Worm (Caenorhabditis elegans) whole organism, L4 larva: ENCODE results near the gene ndab-1.

Experiments used
- F26F4.8 ChIP-seq: fragments of 200-800 bp; sonication (Bioruptor generic); conservative IDR thresholded peaks from 2 replicates; pipeline ENCODE4 v1.3.6; 2022; ENCODE audit warnings: missing genetic modification characterization, missing compliant biosample characterization
- F37D6.2 ChIP-seq: sonication (generic microtip); optimal IDR thresholded peaks from 2 replicates; lab custom pipeline; 2016; ENCODE audit warnings: mild to moderate bottlenecking, missing genetic modification characterization, missing compliant biosample characterization
- F49E8.2 ChIP-seq: sonication (generic microtip); optimal IDR thresholded peaks from 2 replicates; lab custom pipeline; 2016; ENCODE audit warnings: missing compliant biosample characterization, mild to moderate bottlenecking, missing genetic modification characterization, borderline replicate concordance
- T26A8.4 ChIP-seq: fragments of 200-800 bp; sonication (Bioruptor generic); IDR thresholded peaks from 2 replicates; pipeline ENCODE4 v1.3.6; 2022; ENCODE audit warnings: missing genetic modification characterization, missing compliant biosample characterization
- Y105C5A.15 ChIP-seq: fragments of 200-800 bp; sonication (Bioruptor generic); IDR thresholded peaks from 2 replicates; pipeline ENCODE4 v1.3.6; 2022; ENCODE audit warnings: missing genetic modification characterization, missing compliant biosample characterization
- Y48G9A.11 ChIP-seq: fragments of 200-800 bp; sonication (Bioruptor generic); IDR thresholded peaks from 2 replicates; pipeline ENCODE4 v1.3.6; 2022; ENCODE audit warnings: missing genetic modification reagents, missing genetic modification characterization, missing compliant biosample characterization
- Y75B8A.6 ChIP-seq: fragments of 200-800 bp; sonication (Bioruptor generic); IDR thresholded peaks from 2 replicates; pipeline ENCODE4 v1.3.6; 2022; ENCODE audit warnings: missing genetic modification reagents, missing genetic modification characterization, missing compliant biosample characterization
- ZK546.5 ChIP-seq, 2 experiments: sonication (generic microtip); optimal IDR thresholded peaks; 2 replicates each; lab custom pipeline; 2017; ENCODE audit warnings: missing biosample characterization in 2 of 2, missing genetic modification characterization in 2 of 2
- ces-1 ChIP-seq: fragments of 150-350 bp; sonication (generic microtip); optimal IDR thresholded peaks from 4 replicates; lab custom pipeline; 2014; ENCODE audit warnings: missing biosample characterization, missing genetic modification reagents, missing genetic modification characterization
- cey-2 ChIP-seq: sonication (generic microtip); optimal IDR thresholded peaks from 3 replicates; lab custom pipeline; 2017; ENCODE audit warnings: missing genetic modification characterization, mild to moderate bottlenecking, missing compliant biosample characterization, antibody characterized with exemption, borderline replicate concordance; ENCODE audit not compliant: insufficient read depth
- ctbp-1 ChIP-seq: fragments of 200-800 bp; sonication (Bioruptor generic); IDR thresholded peaks from 2 replicates; pipeline ENCODE4 v1.3.6; 2022; ENCODE audit warnings: missing genetic modification reagents, missing genetic modification characterization, missing compliant biosample characterization
- daf-12 ChIP-seq: fragments of 150-350 bp; optimal IDR thresholded peaks from 2 replicates; lab custom pipeline; 2014; ENCODE audit warnings: missing biosample characterization, missing genetic modification reagents, missing genetic modification characterization
- daf-16 ChIP-seq, 3 experiments: sonication (generic microtip); optimal IDR thresholded peaks; 2 replicates each; lab custom pipeline; 2016 to 2017; ENCODE audit warnings: missing genetic modification characterization in 3 of 3, missing genetic modification reagents in 3 of 3, mild to moderate bottlenecking in 2 of 3, missing compliant biosample characterization in 2 of 3, missing biosample characterization in 1 of 3, moderate library complexity in 1 of 3
- daf-19 ChIP-seq: fragments of 200-800 bp; sonication (Bioruptor generic); conservative IDR thresholded peaks from 2 replicates; pipeline ENCODE4 v1.3.6; 2022; ENCODE audit warnings: missing genetic modification characterization, missing compliant biosample characterization
- dmd-6 ChIP-seq: fragments of 200-800 bp; sonication (Bioruptor generic); IDR thresholded peaks from 2 replicates; pipeline ENCODE4 v1.3.6; 2022; ENCODE audit warnings: missing genetic modification reagents, missing genetic modification characterization, missing compliant biosample characterization
- dve-1 ChIP-seq: sonication (generic microtip); optimal IDR thresholded peaks from 2 replicates; lab custom pipeline; 2017; ENCODE audit warnings: antibody characterized with exemption, mild to moderate bottlenecking, missing genetic modification characterization, missing compliant biosample characterization; ENCODE audit not compliant: insufficient read depth
- egl-27 ChIP-seq: sonication (generic microtip); optimal IDR thresholded peaks from 3 replicates; lab custom pipeline; 2017; ENCODE audit warnings: missing biosample characterization, missing genetic modification reagents, missing genetic modification characterization
- fkh-10 ChIP-seq: fragments of 150-350 bp; optimal IDR thresholded peaks from 2 replicates; lab custom pipeline; 2014; ENCODE audit warnings: missing biosample characterization, missing genetic modification reagents, missing genetic modification characterization
- gei-8 ChIP-seq: fragments of 200-800 bp; sonication (Bioruptor generic); optimal IDR thresholded peaks from 2 replicates; lab custom pipeline; 2018; ENCODE audit warnings: mild to moderate bottlenecking, missing genetic modification characterization, missing compliant biosample characterization
- hlh-11 ChIP-seq: fragments of 200-800 bp; sonication (Bioruptor generic); optimal IDR thresholded peaks from 2 replicates; lab custom pipeline; 2018; ENCODE audit warnings: mild to moderate bottlenecking, missing genetic modification characterization, missing compliant biosample characterization
- jun-1 ChIP-seq: fragments of 150-350 bp; optimal IDR thresholded peaks from 2 replicates; lab custom pipeline; 2014; ENCODE audit warnings: missing biosample characterization, missing genetic modification reagents, missing genetic modification characterization
- lim-7 ChIP-seq: fragments of 200-800 bp; sonication (Bioruptor generic); IDR thresholded peaks from 2 replicates; pipeline ENCODE4 v1.3.6; 2022; ENCODE audit warnings: missing genetic modification characterization, missing compliant biosample characterization
- lin-1 ChIP-seq: fragments of 200-800 bp; sonication (Bioruptor generic); IDR thresholded peaks from 2 replicates; pipeline ENCODE4 v1.3.6; 2022; ENCODE audit warnings: missing genetic modification reagents, missing genetic modification characterization, missing compliant biosample characterization
- lin-13 ChIP-seq: fragments of 150-350 bp; optimal IDR thresholded peaks from 2 replicates; lab custom pipeline; 2014; ENCODE audit warnings: missing biosample characterization, missing genetic modification reagents, missing genetic modification characterization
- lin-29 ChIP-seq: fragments of 200-800 bp; sonication (Bioruptor generic); IDR thresholded peaks from 2 replicates; pipeline ENCODE4 v1.3.6; 2022; ENCODE audit warnings: missing genetic modification reagents, missing genetic modification characterization, missing compliant biosample characterization
- lir-3 ChIP-seq: sonication (generic microtip); optimal IDR thresholded peaks from 2 replicates; lab custom pipeline; 2016; ENCODE audit warnings: mild to moderate bottlenecking, missing genetic modification characterization, missing compliant biosample characterization
- madf-5 ChIP-seq, 2 experiments: fragments of 200-800 bp; sonication (Bioruptor generic); IDR thresholded peaks; 2 replicates each; pipeline ENCODE4 v1.3.6; 2022; ENCODE audit warnings: missing compliant biosample characterization in 2 of 2, missing genetic modification characterization in 2 of 2
- mdl-1 ChIP-seq, 2 experiments: fragments of 150-350 bp in 1 of 2; sonication (generic microtip) in 1 of 2; optimal IDR thresholded peaks; 2 replicates each; lab custom pipeline; 2014 to 2017; ENCODE audit warnings: missing biosample characterization in 2 of 2, missing genetic modification characterization in 2 of 2
- mep-1 ChIP-seq: fragments of 150-350 bp; sonication (generic microtip); optimal IDR thresholded peaks from 3 replicates; lab custom pipeline; 2014; ENCODE audit warnings: missing biosample characterization, missing genetic modification characterization
- mes-2 ChIP-seq: sonication (generic microtip); optimal IDR thresholded peaks from 2 replicates; lab custom pipeline; 2016; ENCODE audit warnings: missing genotype, mild to moderate bottlenecking, missing genetic modification characterization, missing compliant biosample characterization; ENCODE audit not compliant: poor library complexity, severe bottlenecking
- nhr-102 ChIP-seq: sonication (generic microtip); optimal IDR thresholded peaks from 2 replicates; lab custom pipeline; 2016; ENCODE audit warnings: mild to moderate bottlenecking, missing genetic modification characterization, moderate library complexity, missing compliant biosample characterization
- nhr-111 ChIP-seq: fragments of 200-800 bp; sonication (Bioruptor generic); optimal IDR thresholded peaks from 2 replicates; lab custom pipeline; 2018; ENCODE audit warnings: mild to moderate bottlenecking, missing genetic modification characterization, missing compliant biosample characterization
- nhr-28 ChIP-seq: fragments of 150-350 bp; optimal IDR thresholded peaks from 2 replicates; lab custom pipeline; 2014; ENCODE audit warnings: missing biosample characterization, missing genetic modification characterization
- nhr-41 ChIP-seq: fragments of 200-800 bp; sonication (Bioruptor generic); IDR thresholded peaks from 2 replicates; pipeline ENCODE4 v1.3.6; 2022; ENCODE audit warnings: missing genetic modification reagents, missing genetic modification characterization, missing compliant biosample characterization
- nhr-6 ChIP-seq: fragments of 150-350 bp; optimal IDR thresholded peaks from 2 replicates; lab custom pipeline; 2014; ENCODE audit warnings: missing biosample characterization, missing genetic modification characterization
- pha-4 ChIP-seq, 2 experiments: fragments of 150-350 bp in 1 of 2; fragments of 200-800 bp in 1 of 2; sonication (Bioruptor generic) in 1 of 2; IDR thresholded peaks in 1 of 2; optimal IDR thresholded peaks in 1 of 2; 2 replicates each; pipeline versions ENCODE4 v1.3.6 to Lab custom; 2014 to 2022; ENCODE audit warnings: missing genetic modification characterization in 2 of 2, missing genetic modification reagents in 2 of 2, missing biosample characterization in 1 of 2, missing compliant biosample characterization in 1 of 2
- php-3 ChIP-seq: fragments of 200-800 bp; sonication (Bioruptor generic); IDR thresholded peaks from 2 replicates; pipeline ENCODE4 v1.3.6; 2022; ENCODE audit warnings: missing genetic modification reagents, missing genetic modification characterization, missing compliant biosample characterization
- pqm-1 ChIP-seq: sonication (generic microtip); optimal IDR thresholded peaks from 2 replicates; lab custom pipeline; 2017; ENCODE audit warnings: missing biosample characterization, missing genetic modification characterization
- rbr-2 ChIP-seq: sonication (generic microtip); optimal IDR thresholded peaks from 2 replicates; lab custom pipeline; 2016; ENCODE audit warnings: missing genotype, missing genetic modification characterization, missing compliant biosample characterization
- saeg-2 ChIP-seq: fragments of 200-800 bp; sonication (Bioruptor generic); IDR thresholded peaks from 2 replicates; pipeline ENCODE4 v1.3.6; 2022; ENCODE audit warnings: missing genetic modification reagents, missing genetic modification characterization, missing compliant biosample characterization
- set-16 ChIP-seq: fragments of 200-800 bp; sonication (Bioruptor generic); IDR thresholded peaks from 2 replicates; pipeline ENCODE4 v1.3.6; 2022; ENCODE audit warnings: missing genetic modification reagents, missing genetic modification characterization, missing compliant biosample characterization
- skn-1 ChIP-seq: fragments of 150-350 bp; optimal IDR thresholded peaks from 2 replicates; lab custom pipeline; 2014; ENCODE audit warnings: missing biosample characterization, missing genetic modification characterization
- snpc-4 ChIP-seq: fragments of 150-350 bp; optimal IDR thresholded peaks from 2 replicates; lab custom pipeline; 2014; ENCODE audit warnings: missing biosample characterization, missing genetic modification characterization
- unc-62 ChIP-seq, 3 experiments: fragments of 150-350 bp in 1 of 3; sonication (generic microtip); optimal IDR thresholded peaks in 2 of 3; peaks in 1 of 3; 1 replicate in 1 of 3; 2 replicates in 2 of 3; lab custom pipeline; 2014 to 2017; ENCODE audit warnings: missing biosample characterization in 3 of 3, missing genetic modification characterization in 3 of 3, missing genetic modification reagents in 3 of 3, missing genotype in 1 of 3
- vab-7 ChIP-seq: fragments of 200-800 bp; sonication (Bioruptor generic); IDR thresholded peaks from 2 replicates; pipeline ENCODE4 v1.3.6; 2022; ENCODE audit warnings: missing genetic modification reagents, missing genetic modification characterization, missing compliant biosample characterization

ndab-1 gene

DNA sequence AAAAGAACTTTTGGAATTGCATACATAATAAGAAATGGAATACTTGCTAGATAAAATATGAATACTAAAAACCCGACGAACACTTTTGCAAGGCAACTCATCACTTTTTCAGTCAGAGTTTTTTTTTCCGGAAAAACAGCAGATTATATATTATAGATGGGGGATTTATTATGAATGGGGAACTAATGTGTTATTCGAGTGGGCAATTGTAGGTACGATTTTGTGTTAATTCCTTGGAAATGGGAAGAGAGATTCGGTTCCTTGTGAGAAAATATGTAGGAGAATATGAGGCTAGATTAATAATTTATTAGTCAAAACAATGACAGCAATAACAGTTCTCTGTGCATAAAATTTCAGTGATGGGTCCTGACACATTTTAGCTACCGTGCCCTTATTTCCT lies 24.2 kb downstream of the ndab-1 start, which contains the start of gene faah-5:
TSS of gene faah-5 (minus strand) at position 101 of the 400 bp plus-strand sequence.
- TF ChIP-seq jun-1: no peak
- no peak for TF ChIP-seq saeg-2 (GFP tag; lab: Robert Waterston, UW)
- TF ChIP-seq cey-2: no peak
- TF ChIP-seq daf-12 (tag; lab: Kevin White, UChicago): no peak
- TF ChIP-seq lin-29: no peak

DNA sequence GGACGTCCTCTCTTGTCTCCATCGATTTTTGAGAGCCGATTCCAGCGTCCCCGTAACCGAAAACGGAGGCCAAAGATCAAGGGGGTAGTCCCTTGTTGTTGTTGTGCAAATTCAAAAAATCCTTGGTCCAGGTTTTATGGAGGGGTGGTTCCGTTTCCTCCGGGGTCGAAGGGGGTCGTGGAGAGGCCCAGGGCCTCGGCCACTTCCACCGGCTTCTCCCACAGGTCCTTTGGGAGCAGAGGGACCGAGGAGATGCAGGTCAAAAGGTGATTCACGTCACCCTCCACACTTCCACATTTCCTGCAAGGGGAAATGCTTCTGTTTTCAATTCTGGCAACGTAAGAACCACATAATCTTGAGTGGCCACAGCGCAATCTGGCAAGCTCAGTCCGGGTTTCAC lies 31.8 kb downstream of the ndab-1 start, which contains the start of gene fbxb-22:
TSS of gene fbxb-22 (minus strand) at position 61 of the 400 bp plus-strand sequence.
- peak; percentile 81 for TF ChIP-seq set-16 (GFP tag; lab: Robert Waterston, UW)

DNA sequence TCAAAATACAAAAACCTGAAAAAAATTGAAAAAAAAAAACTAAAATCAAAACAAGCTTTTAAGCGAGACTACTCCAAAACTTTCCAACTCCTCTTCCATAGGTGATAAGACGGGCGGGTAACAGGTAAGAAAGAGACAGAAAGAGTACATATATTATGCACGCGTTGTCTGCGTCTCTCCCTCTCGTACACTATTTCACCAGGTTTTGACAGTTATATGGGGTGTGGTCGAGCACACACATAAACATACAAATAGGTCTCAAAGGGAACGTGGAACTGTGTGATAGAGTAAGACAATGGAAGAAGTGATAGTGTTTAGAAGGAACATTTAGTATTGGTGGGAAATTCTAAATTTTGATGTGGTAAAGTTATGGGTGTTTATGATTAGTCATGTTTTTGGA lies 34.0 kb downstream of the ndab-1 start:
- TF ChIP-seq mep-1 (tag; lab: Kevin White, UChicago) (no peak), dve-1 (tag; lab: Kevin White, UChicago) (peak; percentile 85), egl-27 (tag; lab: Kevin White, UChicago) (no peak), dmd-6 (GFP tag; lab: Robert Waterston, UW) (peak; percentile 63), lin-1 (no peak), F49E8.2 (tag; lab: Kevin White, UChicago) (no peak), Y75B8A.6 (no peak), nhr-6 (tag; lab: Kevin White, UChicago) (no peak), F26F4.8 (no peak), snpc-4 (tag; lab: Kevin White, UChicago) (no peak), mes-2 (tag; lab: Kevin White, UChicago) (peak; percentile 11), nhr-28 (tag; lab: Kevin White, UChicago) (peak; percentile 83), php-3 (GFP tag; lab: Robert Waterston, UW) (peak; percentile 82), Y48G9A.11 (no peak), nhr-41 (0 out of 2 replicates have a peak, but pooled peaks have one; percentile 9), daf-19 (no peak), fkh-10 (GFP tag; lab: Kevin White, UChicago) (no peak), pqm-1 (tag; lab: Kevin White, UChicago) (peak; percentile 90), mdl-1 (tag; optimal IDR thresholded peaks at IDR 0.05; lab: Kevin White, UChicago) (no peak), skn-1 (no peak), cey-2 (no peak), T26A8.4 (GFP tag; lab: Robert Waterston, UW) (no peak), nhr-102 (tag; lab: Kevin White, UChicago) (no peak), hlh-11 (tag; lab: Kevin White, UChicago) (peak; percentile 76), saeg-2 (GFP tag; lab: Robert Waterston, UW) (no peak), lim-7 (GFP tag; lab: Robert Waterston, UW) (no peak), unc-62 (GFP tag; optimal IDR thresholded peaks at IDR 0.05 in 1 of 2; lab: Kevin White, UChicago) (peak in 1 of 2 experiments; percentile 41), unc-62 (tag; optimal IDR thresholded peaks at IDR 0.05; lab: Kevin White, UChicago) (no peak), daf-16 (GFP tag; optimal IDR thresholded peaks at IDR 0.05; lab: Kevin White, UChicago) (no peak), daf-16 (tag; optimal IDR thresholded peaks at IDR 0.05; lab: Kevin White, UChicago) (peak; percentile 94), pha-4 (GFP tag; IDR thresholded peaks at IDR 0.05; lab: Robert Waterston, UW) (no peak), pha-4 (tag; optimal IDR thresholded peaks at IDR 0.05; lab: Kevin White, UChicago) (no peak), gei-8 (GFP tag; lab: Kevin White, UChicago) (no peak), madf-5 (GFP tag; IDR thresholded peaks at IDR 0.05; lab: Robert Waterston, UW) (no peak), ZK546.5 (tag; optimal IDR thresholded peaks at IDR 0.05; lab: Kevin White, UChicago) (no peak), Y105C5A.15 (GFP tag; lab: Robert Waterston, UW) (no peak), rbr-2 (tag; lab: Kevin White, UChicago) (no peak), nhr-111 (GFP tag; lab: Kevin White, UChicago) (no peak), lin-13 (GFP tag; lab: Kevin White, UChicago) (no peak), lin-29 (no peak), lir-3 (tag; lab: Kevin White, UChicago) (no peak), ctbp-1 (GFP tag; lab: Robert Waterston, UW) (no peak), vab-7 (no peak), jun-1 (no peak), ces-1 (GFP tag; lab: Kevin White, UChicago) (no peak), F37D6.2 (no peak)
